Worm (Caenorhabditis elegans): ENCODE measurements around the gene clec-29.

DNA sequence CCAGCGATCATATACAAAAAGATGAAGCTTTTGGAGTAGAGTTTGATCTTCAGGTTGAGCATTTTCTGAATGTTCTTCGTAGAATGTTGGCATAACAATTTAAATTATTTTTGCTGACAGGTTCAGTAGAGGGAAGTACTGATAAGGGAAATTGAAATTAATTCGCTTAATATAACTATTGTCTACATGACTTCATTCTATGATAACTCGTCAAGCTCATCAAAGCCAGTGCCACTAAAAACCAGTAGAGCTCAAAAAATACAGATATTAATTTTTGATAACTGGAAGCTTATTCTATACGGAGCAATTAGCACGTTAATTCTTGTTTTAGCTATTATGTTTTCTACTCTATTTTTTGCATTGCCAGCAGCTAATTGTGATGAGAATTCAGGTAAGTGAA lies at the start of gene clec-29, which contains the start of gene clec-39:
- TF ChIP-seq ama-1 (optimal IDR thresholded peaks at IDR 0.05) (no peak), ceh-82 (tag; optimal IDR thresholded peaks at IDR 0.05) (no peak), fkh-10 (GFP tag; optimal IDR thresholded peaks at IDR 0.05) (no peak), elt-3 (tag; optimal IDR thresholded peaks at IDR 0.05) (no peak), pqm-1 (tag; optimal IDR thresholded peaks at IDR 0.05) (no peak), ztf-4 (tag; optimal IDR thresholded peaks at IDR 0.05) (no peak), nhr-76 (tag; optimal IDR thresholded peaks at IDR 0.05) (no peak), pha-4 (tag; optimal IDR thresholded peaks at IDR 0.05) (no peak), unc-39 (tag; optimal IDR thresholded peaks at IDR 0.05) (no peak), elt-1 (tag; optimal IDR thresholded peaks at IDR 0.05) (no peak), sea-2 (GFP tag; optimal IDR thresholded peaks at IDR 0.05) (no peak)

Data from whole organism, L3 larva.